Worm (Caenorhabditis elegans): Measurements from ENCODE around the gene T14B4.20.
A peak's percentile ranks its signal among the peaks of the same experiment; 100 is the strongest.

Gene T14B4.20

ce11 chrII:6713832-6714342 is 2.8 kb upstream of the T14B4.20 start, which contains the start of gene dpy-2:
dpy-2 (plus strand) TSS chrII:6714292.
- no peak for TF ChIP-seq F49E8.2 (tag; optimal IDR thresholded peaks at IDR 0.05; ENCODE audit: insufficient read depth)
- no peak for TF ChIP-seq hrde-1 (tag; optimal IDR thresholded peaks at IDR 0.05; ENCODE audit: borderline replicate concordance)
- no peak for TF ChIP-seq Y53F4B.3 (GFP tag; IDR thresholded peaks at IDR 0.05)
- TF ChIP-seq sptf-2 (GFP tag; optimal IDR thresholded peaks at IDR 0.05) = no peak

ce11 chrII:6715853-6716252 is 848 bp upstream of the T14B4.20 start:
- TF ChIP-seq ama-1 (optimal IDR thresholded peaks at IDR 0.05) (no peak), ama-1 (GFP tag; optimal IDR thresholded peaks at IDR 0.05) (no peak), xnd-1 (tag; optimal IDR thresholded peaks at IDR 0.05) (no peak), snpc-3.4 (tag; optimal IDR thresholded peaks at IDR 0.05) (no peak), F10E7.11 (tag; optimal IDR thresholded peaks at IDR 0.05) (no peak), ceh-79 (tag; optimal IDR thresholded peaks at IDR 0.05) (no peak), ztf-26 (tag; optimal IDR thresholded peaks at IDR 0.05) (no peak), C06A6.2 (GFP tag; conservative IDR thresholded peaks at IDR 0.05) (no peak), ceh-100 (GFP tag; IDR thresholded peaks at IDR 0.05) (no peak), F37B4.10 (GFP tag; IDR thresholded peaks at IDR 0.05) (no peak), F22D6.2 (tag; optimal IDR thresholded peaks at IDR 0.05) (no peak), mel-28 (tag; optimal IDR thresholded peaks at IDR 0.05; ENCODE audit: borderline replicate concordance) (no peak), zim-3 (tag; optimal IDR thresholded peaks at IDR 0.05) (no peak), dpl-1 (GFP tag; optimal IDR thresholded peaks at IDR 0.05) (no peak), F55B11.4 (tag; optimal IDR thresholded peaks at IDR 0.05; ENCODE audit: borderline replicate concordance, insufficient read depth) (no peak)

ce11 chrII:6718221-6718620 is 1.5 kb downstream of the T14B4.20 start, which contains the start of gene tsp-10:
tsp-10 (plus strand) TSS chrII:6718586.
- TF ChIP-seq hmg-1.2 (GFP tag; IDR thresholded peaks at IDR 0.05) (no peak), nhr-27 (tag; optimal IDR thresholded peaks at IDR 0.05) (no peak), let-526 (GFP tag; IDR thresholded peaks at IDR 0.05) (no peak), snpc-1.3 (tag; optimal IDR thresholded peaks at IDR 0.05; ENCODE audit: insufficient read depth) (no peak)

ce11 chrII:6721581-6721980 is 4.9 kb downstream of the T14B4.20 start:
- peak; percentile 13 for TF ChIP-seq ztf-18 (tag; optimal IDR thresholded peaks at IDR 0.05)
- peak; percentile 68 for TF ChIP-seq rpc-1 (optimal IDR thresholded peaks at IDR 0.05)
- peak; percentile 81 for TF ChIP-seq rpc-1 (tag; optimal IDR thresholded peaks at IDR 0.05)
- TF ChIP-seq ekl-4 (GFP tag; IDR thresholded peaks at IDR 0.05) = no peak
- peak; percentile 41 for TF ChIP-seq ceh-27 (GFP tag; optimal IDR thresholded peaks at IDR 0.05)
- peak; percentile 85 for TF ChIP-seq B0261.1 (tag; optimal IDR thresholded peaks at IDR 0.05)
- TF ChIP-seq T07F8.4 (tag; optimal IDR thresholded peaks at IDR 0.05) = peak; percentile 22
- TF ChIP-seq ccch-3 (GFP tag; optimal IDR thresholded peaks at IDR 0.05) = no peak
- TF ChIP-seq egrh-3 (GFP tag; IDR thresholded peaks at IDR 0.05) = peak; percentile 44; the same call in 1 of the 2 replicates
- peak; percentile 32 for TF ChIP-seq ZK185.1 (tag; optimal IDR thresholded peaks at IDR 0.05; ENCODE audit: poor library complexity, severe bottlenecking)
- TF ChIP-seq atf-7 (tag; optimal IDR thresholded peaks at IDR 0.05) = peak; percentile 4
- no peak for TF ChIP-seq F10E7.11 (tag; optimal IDR thresholded peaks at IDR 0.05)
- TF ChIP-seq madf-6 (GFP tag; IDR thresholded peaks at IDR 0.05) = 0 out of 2 replicates have a peak, but pooled peaks have one; percentile 51
- peak; percentile 41 for TF ChIP-seq D2030.7 (GFP tag; IDR thresholded peaks at IDR 0.05)
- no peak for TF ChIP-seq B0035.1 (tag; optimal IDR thresholded peaks at IDR 0.05)
- TF ChIP-seq ceh-79 (tag; optimal IDR thresholded peaks at IDR 0.05) = peak; percentile 38
- TF ChIP-seq F23B12.7 (tag; optimal IDR thresholded peaks at IDR 0.05; ENCODE audit: insufficient read depth) = peak; percentile 75
- 0 out of 2 replicates have a peak, but pooled peaks have one; percentile 45 for TF ChIP-seq ztf-25 (GFP tag; IDR thresholded peaks at IDR 0.05)
- TF ChIP-seq mcd-1 (GFP tag; IDR thresholded peaks at IDR 0.05) = peak; percentile 51; the same call in 1 of the 2 replicates
- TF ChIP-seq dox-1 (GFP tag; IDR thresholded peaks at IDR 0.05) = no peak; the same call in 1 of the 2 replicates
- TF ChIP-seq attf-5 (GFP tag; optimal IDR thresholded peaks at IDR 0.05) = peak; percentile 21
- 0 out of 2 replicates have a peak, but pooled peaks have one; percentile 30 for TF ChIP-seq attf-3 (GFP tag; conservative IDR thresholded peaks at IDR 0.05)
- TF ChIP-seq ztf-28 (GFP tag; IDR thresholded peaks at IDR 0.05) = peak; percentile 65; the same call in 1 of the 2 replicates
- peak; percentile 12 for TF ChIP-seq snpc-3.4 (tag; optimal IDR thresholded peaks at IDR 0.05)
